Worm (Caenorhabditis elegans) whole organism, early embryonic: ENCODE data around the gene F19G12.4.

Experiments used
- B0310.2 ChIP-seq: sonication (generic microtip); optimal IDR thresholded peaks from 2 replicates; lab custom pipeline; 2016; ENCODE audit warnings: mild to moderate bottlenecking, missing genetic modification characterization, missing compliant biosample characterization
- F13C5.2 ChIP-seq: sonication (generic microtip); optimal IDR thresholded peaks from 2 replicates; lab custom pipeline; 2017; ENCODE audit warnings: mild to moderate bottlenecking, missing genetic modification characterization, inconsistent platforms, missing compliant biosample characterization
- aly-1 ChIP-seq: sonication (generic microtip); optimal IDR thresholded peaks from 2 replicates; lab custom pipeline; 2016; ENCODE audit warnings: missing genetic modification characterization, missing compliant biosample characterization
- ama-1 ChIP-seq: fragments of 150-350 bp; optimal IDR thresholded peaks from 2 replicates; lab custom pipeline; 2014
- ceh-13 ChIP-seq: fragments of 200-800 bp; sonication (Bioruptor generic); optimal IDR thresholded peaks from 2 replicates; lab custom pipeline; 2018; ENCODE audit warnings: mild to moderate bottlenecking, missing genetic modification characterization, missing compliant biosample characterization
- ceh-36 ChIP-seq: sonication (generic microtip); optimal IDR thresholded peaks from 2 replicates; lab custom pipeline; 2016; ENCODE audit warnings: missing genetic modification characterization, inconsistent platforms, missing compliant biosample characterization
- ets-7 ChIP-seq: sonication (generic microtip); optimal IDR thresholded peaks from 2 replicates; lab custom pipeline; 2016; ENCODE audit warnings: missing genotype, missing genetic modification characterization, missing compliant biosample characterization
- flt-1 ChIP-seq: fragments of 200-800 bp; sonication (Bioruptor generic); IDR thresholded peaks from 2 replicates; pipeline ENCODE4 v1.3.6; 2022; ENCODE audit warnings: missing genetic modification characterization, missing compliant biosample characterization
- hmbx-1 ChIP-seq: sonication (generic microtip); optimal IDR thresholded peaks from 2 replicates; lab custom pipeline; 2016; ENCODE audit warnings: mild to moderate bottlenecking, missing genetic modification characterization, missing compliant biosample characterization
- hmg-4 ChIP-seq: fragments of 200-800 bp; sonication (Bioruptor generic); optimal IDR thresholded peaks from 2 replicates; lab custom pipeline; 2018; ENCODE audit warnings: mild to moderate bottlenecking, missing genetic modification characterization, missing compliant biosample characterization
- hnd-1 ChIP-seq: sonication (generic microtip); optimal IDR thresholded peaks from 2 replicates; lab custom pipeline; 2016; ENCODE audit warnings: missing genetic modification characterization, missing compliant biosample characterization
- pes-1 ChIP-seq: fragments of 200-800 bp; sonication (Bioruptor generic); IDR thresholded peaks from 2 replicates; pipeline ENCODE4 v1.3.6; 2022; ENCODE audit warnings: missing genetic modification reagents, missing genetic modification characterization, missing compliant biosample characterization
- scrt-1 ChIP-seq: fragments of 200-800 bp; sonication (Bioruptor generic); IDR thresholded peaks from 2 replicates; pipeline ENCODE4 v1.3.6; 2022; ENCODE audit warnings: missing genetic modification characterization, missing compliant biosample characterization
- sea-1 ChIP-seq: fragments of 200-800 bp; sonication (Bioruptor generic); conservative IDR thresholded peaks from 2 replicates; pipeline ENCODE4 v1.3.6; 2022; ENCODE audit warnings: missing genetic modification characterization, missing compliant biosample characterization
- tbx-11 ChIP-seq: fragments of 200-800 bp; sonication (Bioruptor generic); IDR thresholded peaks from 2 replicates; pipeline ENCODE4 v1.3.6; 2022; ENCODE audit warnings: missing genetic modification characterization, missing compliant biosample characterization
- tbx-37 ChIP-seq: fragments of 200-800 bp; sonication (Bioruptor generic); conservative IDR thresholded peaks from 2 replicates; pipeline ENCODE4 v1.3.6; 2022; ENCODE audit warnings: missing genetic modification reagents, missing genetic modification characterization, missing compliant biosample characterization
- tra-4 ChIP-seq: sonication (generic microtip); optimal IDR thresholded peaks from 2 replicates; lab custom pipeline; 2017; ENCODE audit warnings: missing genetic modification characterization, missing compliant biosample characterization

Gene F19G12.4

ce11 chrX:1453770-1454169 lies 36.7 kb downstream of the F19G12.4 start, which contains the start of gene cebp-1:
Gene cebp-1 (minus strand): TSS chrX:1453868.
- TF ChIP-seq scrt-1 (GFP tag; lab: Robert Waterston, UW), result no peak
- TF ChIP-seq ceh-36 (tag; lab: Kevin White, UChicago), result no peak
- TF ChIP-seq hnd-1 (tag; lab: Kevin White, UChicago), result no peak

DNA sequence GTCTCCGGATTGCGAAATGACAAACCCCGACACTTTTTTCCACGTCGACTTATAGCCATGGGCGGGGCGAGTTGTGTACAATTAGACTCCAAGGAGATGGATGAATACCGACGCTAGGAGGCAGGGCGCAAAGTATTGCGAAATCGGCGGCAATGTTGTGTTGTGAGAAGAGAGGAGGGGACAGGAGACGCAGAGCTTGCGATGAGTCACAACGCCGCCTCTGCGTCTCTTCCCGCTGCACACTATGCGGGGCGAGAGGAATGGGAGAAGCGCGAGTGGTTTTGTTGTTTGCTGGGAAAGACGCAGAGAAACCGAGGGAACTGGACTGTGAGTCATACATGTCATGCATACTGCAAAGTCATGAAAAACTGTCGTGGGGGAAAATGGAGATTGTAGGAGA lies 37.3 kb downstream of the F19G12.4 start:
- TF ChIP-seq ama-1 (lab: Kevin White, UChicago) (no peak), scrt-1 (GFP tag; lab: Robert Waterston, UW) (peak; percentile 67; the same call in 1 of the 2 replicates), hmg-4 (GFP tag; lab: Kevin White, UChicago) (peak; percentile 79)

- TF ChIP-seq aly-1, result no peak
- TF ChIP-seq pes-1 (GFP tag; lab: Robert Waterston, UW), result no peak
- TF ChIP-seq B0310.2, result no peak
- TF ChIP-seq sea-1 (GFP tag; lab: Robert Waterston, UW), result no peak
- no peak for TF ChIP-seq tbx-11 (GFP tag; lab: Robert Waterston, UW)
- no peak for TF ChIP-seq scrt-1 (GFP tag; lab: Robert Waterston, UW)
- no peak for TF ChIP-seq tbx-37 (GFP tag; lab: Robert Waterston, UW)
- TF ChIP-seq hmbx-1 (tag; lab: Kevin White, UChicago), result no peak
- no peak for TF ChIP-seq flt-1 (GFP tag; lab: Robert Waterston, UW)
- no peak for TF ChIP-seq F13C5.2 (tag; lab: Kevin White, UChicago)
- no peak for TF ChIP-seq ceh-13 (GFP tag; lab: Kevin White, UChicago)
- TF ChIP-seq hmg-4 (GFP tag; lab: Kevin White, UChicago), result no peak
- no peak for TF ChIP-seq ets-7
- TF ChIP-seq ceh-36 (tag; lab: Kevin White, UChicago), result no peak
- no peak for TF ChIP-seq ama-1 (lab: Kevin White, UChicago)
Observed at ce11 chrX:1456350-1457080, 39.4 kb downstream of the F19G12.4 start.

- no peak for TF ChIP-seq ama-1 (lab: Kevin White, UChicago)
- no peak for TF ChIP-seq ets-7
- no peak for TF ChIP-seq ceh-36 (tag; lab: Kevin White, UChicago)
Observed at ce11 chrX:1458793-1459192, 41.7 kb downstream of the F19G12.4 start, which contains the start of gene D1005.2. Gene D1005.2 (plus strand): TSS chrX:1459022.

- no peak for TF ChIP-seq tbx-37 (GFP tag; lab: Robert Waterston, UW)
- TF ChIP-seq scrt-1 (GFP tag; lab: Robert Waterston, UW), result no peak
- no peak for TF ChIP-seq hnd-1 (tag; lab: Kevin White, UChicago)
- no peak for TF ChIP-seq hmbx-1 (tag; lab: Kevin White, UChicago)
- no peak for TF ChIP-seq ceh-36 (tag; lab: Kevin White, UChicago)
- TF ChIP-seq tra-4, result no peak
- TF ChIP-seq pes-1 (GFP tag; lab: Robert Waterston, UW), result no peak
- no peak for TF ChIP-seq hmg-4 (GFP tag; lab: Kevin White, UChicago)
- TF ChIP-seq B0310.2, result no peak
- no peak for TF ChIP-seq ets-7
- TF ChIP-seq tbx-11 (GFP tag; lab: Robert Waterston, UW), result no peak
- no peak for TF ChIP-seq F13C5.2 (tag; lab: Kevin White, UChicago)
- no peak for TF ChIP-seq ceh-13 (GFP tag; lab: Kevin White, UChicago)
- no peak for TF ChIP-seq flt-1 (GFP tag; lab: Robert Waterston, UW)
- no peak for TF ChIP-seq sea-1 (GFP tag; lab: Robert Waterston, UW)
- no peak for TF ChIP-seq ama-1 (lab: Kevin White, UChicago)
Observed at ce11 chrX:1459756-1460155, 42.7 kb downstream of the F19G12.4 start.

ce11 chrX:1464699-1465098 lies 47.6 kb downstream of the F19G12.4 start, which contains the start of gene D1005.6:
Gene D1005.6 (minus strand): TSS chrX:1464799.
- TF ChIP-seq flt-1 (GFP tag; lab: Robert Waterston, UW) (no peak), B0310.2 (no peak), F13C5.2 (tag; lab: Kevin White, UChicago) (no peak), hmg-4 (GFP tag; lab: Kevin White, UChicago) (no peak), hnd-1 (tag; lab: Kevin White, UChicago) (no peak), ceh-36 (tag; lab: Kevin White, UChicago) (no peak)
